Worm (Caenorhabditis elegans): Measurements from ENCODE around the gene C02B10.4.

DNA sequence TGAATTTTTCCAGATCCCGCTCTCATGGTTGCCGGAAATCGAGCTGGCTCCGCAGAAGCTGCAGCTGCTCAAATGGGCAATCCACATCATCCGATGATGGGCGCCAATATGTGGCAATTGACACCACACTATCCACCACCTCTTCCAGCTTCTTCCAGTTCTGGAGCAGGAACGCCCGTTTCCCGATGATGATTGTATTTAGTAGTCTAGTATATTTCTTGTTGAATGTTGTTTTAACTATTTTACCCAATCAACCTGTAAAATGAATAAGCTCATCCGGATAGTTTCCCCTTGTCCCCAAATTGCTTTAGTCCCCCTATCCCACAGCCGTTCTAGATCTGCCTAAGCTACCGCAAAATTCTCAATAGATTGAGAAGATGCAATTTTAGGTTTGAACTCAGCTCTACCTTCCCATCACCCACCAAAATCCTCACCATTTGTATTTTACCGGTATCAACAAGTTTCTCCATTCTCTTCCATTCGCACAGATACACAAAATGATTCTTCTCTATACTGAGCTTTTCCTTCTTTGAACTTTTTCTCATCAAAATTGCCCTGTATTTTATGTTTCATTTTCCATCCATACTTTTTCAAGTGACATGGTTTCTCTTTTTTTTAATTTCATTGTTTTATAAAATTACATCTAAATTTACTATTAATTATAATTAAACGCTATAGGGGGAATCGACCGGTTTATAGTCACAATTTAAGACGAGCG, 5.0 kb upstream of the C02B10.4 start:
- TF ChIP-seq pha-4 (tag; optimal IDR thresholded peaks at IDR 0.05) (no peak), hlh-1 (tag; optimal IDR thresholded peaks at IDR 0.05) (no peak), tbx-8 (GFP tag; optimal IDR thresholded peaks at IDR 0.05) (no peak), flh-1 (GFP tag; optimal IDR thresholded peaks at IDR 0.05) (no peak), lin-13 (tag; optimal IDR thresholded peaks at IDR 0.05) (no peak)

Measured in whole organism, mixed stage, embryonic.